Fruit fly (Drosophila melanogaster) whole organism, prepupa: ENCODE measurements around the gene Lgr4.

Source experiments
- dac ChIP-seq: fragments of 200-800 bp; sonication (Bioruptor generic); optimal IDR thresholded peaks from 2 replicates; lab custom pipeline; 2017; ENCODE audit warnings: missing biosample characterization, mild to moderate bottlenecking, missing genetic modification characterization
- net ChIP-seq: fragments of 200-800 bp; sonication (Bioruptor generic); optimal IDR thresholded peaks from 3 replicates; lab custom pipeline; 2016; ENCODE audit warnings: missing biosample characterization, missing genetic modification characterization

dm6 chrX:13111832-13112231 lies 77.1 kb downstream of the Lgr4 start:
- TF ChIP-seq dac (GFP tag; lab: Kevin White, UChicago) (no peak), net (GFP tag; lab: Kevin White, UChicago) (no peak)
